Worm (Caenorhabditis elegans) whole organism, L1 larva: ENCODE data around the gene nhr-17.

Experiments
- C16A3.4 ChIP-seq: fragments of 150-350 bp; optimal IDR thresholded peaks from 2 replicates; lab custom pipeline; 2014; ENCODE audit warnings: missing biosample characterization, missing genetic modification characterization
- C34B4.2 ChIP-seq: sonication (generic microtip); optimal IDR thresholded peaks from 2 replicates; lab custom pipeline; 2017; ENCODE audit warnings: mild to moderate bottlenecking, missing genetic modification characterization, missing compliant biosample characterization
- Y116A8C.19 ChIP-seq: sonication (generic microtip); optimal IDR thresholded peaks from 2 replicates; lab custom pipeline; 2016; ENCODE audit warnings: missing compliant biosample characterization, missing genetic modification characterization, borderline replicate concordance
- aha-1 ChIP-seq: fragments of 150-350 bp; optimal IDR thresholded peaks from 2 replicates; lab custom pipeline; 2014; ENCODE audit warnings: missing biosample characterization, missing genetic modification characterization
- alr-1 ChIP-seq: fragments of 200-800 bp; sonication (Bioruptor generic); optimal IDR thresholded peaks from 2 replicates; lab custom pipeline; 2018; ENCODE audit warnings: borderline replicate concordance, mild to moderate bottlenecking, missing genetic modification characterization, missing compliant biosample characterization
- blmp-1 ChIP-seq: fragments of 150-350 bp; optimal IDR thresholded peaks from 2 replicates; lab custom pipeline; 2014; ENCODE audit warnings: missing biosample characterization, missing genetic modification characterization
- ceh-82 ChIP-seq, 3 experiments: fragments of 150-350 bp in 1 of 3; sonication (generic microtip) in 2 of 3; optimal IDR thresholded peaks; 2 replicates each; lab custom pipeline; 2014 to 2017; ENCODE audit warnings: missing biosample characterization in 3 of 3, missing genetic modification characterization in 3 of 3
- ceh-88 ChIP-seq: fragments of 200-800 bp; sonication (Bioruptor generic); IDR thresholded peaks from 2 replicates; pipeline ENCODE4 v1.3.6; 2022; ENCODE audit warnings: missing genetic modification characterization, missing compliant biosample characterization
- ces-1 ChIP-seq: fragments of 150-350 bp; optimal IDR thresholded peaks from 2 replicates; lab custom pipeline; 2014; ENCODE audit warnings: missing biosample characterization, missing genetic modification reagents, missing genetic modification characterization
- dsc-1 ChIP-seq: sonication (generic microtip); optimal IDR thresholded peaks from 2 replicates; lab custom pipeline; 2016; ENCODE audit warnings: mild to moderate bottlenecking, missing genetic modification characterization, missing compliant biosample characterization
- efl-3 ChIP-seq: fragments of 200-800 bp; sonication (Bioruptor generic); optimal IDR thresholded peaks from 2 replicates; lab custom pipeline; 2018; ENCODE audit warnings: mild to moderate bottlenecking, missing genetic modification characterization, missing compliant biosample characterization
- elt-2 ChIP-seq: sonication (generic microtip); optimal IDR thresholded peaks from 2 replicates; lab custom pipeline; 2016; ENCODE audit warnings: missing genetic modification characterization, mild to moderate bottlenecking, inconsistent platforms, missing compliant biosample characterization, missing genetic modification reagents
- elt-3 ChIP-seq, 6 experiments: fragments of 150-350 bp in 1 of 6; sonication (generic microtip); optimal IDR thresholded peaks; 2 replicates each; lab custom pipeline; 2017 to 2018; ENCODE audit warnings: missing biosample characterization in 6 of 6, missing genetic modification characterization in 6 of 6, inconsistent platforms in 1 of 6
- fkh-10 ChIP-seq: sonication (generic microtip); optimal IDR thresholded peaks from 2 replicates; lab custom pipeline; 2017; ENCODE audit warnings: missing biosample characterization, missing genetic modification reagents, missing genetic modification characterization
- fkh-8 ChIP-seq: sonication (generic microtip); optimal IDR thresholded peaks from 2 replicates; lab custom pipeline; 2016; ENCODE audit warnings: mild to moderate bottlenecking, missing genetic modification characterization, missing compliant biosample characterization
- fos-1 ChIP-seq: fragments of 150-350 bp; optimal IDR thresholded peaks from 2 replicates; lab custom pipeline; 2014; ENCODE audit warnings: missing biosample characterization, missing genetic modification characterization
- grh-1 ChIP-seq: fragments of 200-800 bp; sonication (Bioruptor generic); IDR thresholded peaks from 2 replicates; pipeline ENCODE4 v1.3.6; 2022; ENCODE audit warnings: missing genetic modification reagents, missing genetic modification characterization, missing compliant biosample characterization
- hlh-4 ChIP-seq: sonication (generic microtip); optimal IDR thresholded peaks from 2 replicates; lab custom pipeline; 2016; ENCODE audit warnings: mild to moderate bottlenecking, missing genetic modification characterization, missing compliant biosample characterization
- irx-1 ChIP-seq: sonication (generic microtip); optimal IDR thresholded peaks from 2 replicates; lab custom pipeline; 2016; ENCODE audit warnings: missing genetic modification characterization, missing compliant biosample characterization
- jun-1 ChIP-seq: fragments of 150-350 bp; optimal IDR thresholded peaks from 2 replicates; lab custom pipeline; 2014; ENCODE audit warnings: missing biosample characterization, missing genetic modification reagents, missing genetic modification characterization
- lin-13 ChIP-seq: fragments of 150-350 bp; optimal IDR thresholded peaks from 2 replicates; lab custom pipeline; 2014; ENCODE audit warnings: missing biosample characterization, missing genetic modification reagents, missing genetic modification characterization
- lin-14 ChIP-seq: fragments of 200-800 bp; sonication (Bioruptor generic); optimal IDR thresholded peaks from 2 replicates; lab custom pipeline; 2018; ENCODE audit warnings: mild to moderate bottlenecking, missing genetic modification characterization, moderate library complexity, missing compliant biosample characterization
- lin-15B ChIP-seq: fragments of 150-350 bp; sonication (generic microtip); optimal IDR thresholded peaks from 3 replicates; lab custom pipeline; 2014; ENCODE audit warnings: missing biosample characterization, missing genetic modification characterization
- lin-35 ChIP-seq, 2 experiments: fragments of 150-350 bp; optimal IDR thresholded peaks; 2 replicates each; lab custom pipeline; 2014; ENCODE audit warnings: missing biosample characterization in 2 of 2, missing genetic modification characterization in 2 of 2, missing genetic modification reagents in 2 of 2
- lin-39 ChIP-seq: fragments of 150-350 bp; optimal IDR thresholded peaks from 2 replicates; lab custom pipeline; 2014; ENCODE audit warnings: missing biosample characterization, missing genetic modification reagents, missing genetic modification characterization
- mep-1 ChIP-seq: fragments of 150-350 bp; optimal IDR thresholded peaks from 2 replicates; lab custom pipeline; 2014; ENCODE audit warnings: missing biosample characterization, missing genetic modification characterization
- nhr-12 ChIP-seq: sonication (generic microtip); optimal IDR thresholded peaks from 2 replicates; lab custom pipeline; 2017; ENCODE audit warnings: missing biosample characterization, missing genetic modification characterization
- nhr-237 ChIP-seq: fragments of 150-350 bp; optimal IDR thresholded peaks from 2 replicates; lab custom pipeline; 2014; ENCODE audit warnings: missing biosample characterization, missing genetic modification characterization
- nhr-47 ChIP-seq: sonication (generic microtip); optimal IDR thresholded peaks from 2 replicates; lab custom pipeline; 2016; ENCODE audit warnings: mild to moderate bottlenecking, missing genetic modification characterization, moderate library complexity, missing compliant biosample characterization
- nhr-76 ChIP-seq: sonication (generic microtip); optimal IDR thresholded peaks from 2 replicates; lab custom pipeline; 2017; ENCODE audit warnings: missing biosample characterization, missing genetic modification characterization
- nhr-77 ChIP-seq: fragments of 150-350 bp; optimal IDR thresholded peaks from 2 replicates; lab custom pipeline; 2014; ENCODE audit warnings: missing biosample characterization, missing genetic modification characterization
- nhr-84 ChIP-seq: sonication (generic microtip); optimal IDR thresholded peaks from 2 replicates; lab custom pipeline; 2017; ENCODE audit warnings: missing biosample characterization, missing genetic modification characterization
- nhr-85 ChIP-seq: sonication (generic microtip); peaks from one replicate; lab custom pipeline; 2016; ENCODE audit warnings: missing genetic modification characterization, inconsistent platforms, missing compliant biosample characterization
- pax-3 ChIP-seq: fragments of 200-800 bp; sonication (Bioruptor generic); optimal IDR thresholded peaks from 2 replicates; lab custom pipeline; 2018; ENCODE audit warnings: mild to moderate bottlenecking, missing genetic modification characterization, moderate library complexity, missing compliant biosample characterization
- pqm-1 ChIP-seq: sonication (generic microtip); optimal IDR thresholded peaks from 3 replicates; lab custom pipeline; 2017; ENCODE audit warnings: missing biosample characterization, missing genetic modification characterization
- rnt-1 ChIP-seq: sonication (generic microtip); optimal IDR thresholded peaks from 2 replicates; lab custom pipeline; 2016; ENCODE audit warnings: mild to moderate bottlenecking, missing genetic modification characterization, moderate library complexity, missing compliant biosample characterization
- snu-23 ChIP-seq: sonication (generic microtip); optimal IDR thresholded peaks from 2 replicates; lab custom pipeline; 2016; ENCODE audit warnings: missing genetic modification characterization, missing compliant biosample characterization
- sox-4 ChIP-seq: sonication (generic microtip); optimal IDR thresholded peaks from 2 replicates; lab custom pipeline; 2016; ENCODE audit warnings: missing genetic modification characterization, missing compliant biosample characterization
- sptf-1 ChIP-seq: fragments of 150-350 bp; optimal IDR thresholded peaks from 2 replicates; lab custom pipeline; 2014; ENCODE audit warnings: missing biosample characterization, missing genetic modification characterization
- swsn-7 ChIP-seq: sonication (generic microtip); optimal IDR thresholded peaks from 2 replicates; lab custom pipeline; 2016; ENCODE audit warnings: missing genetic modification characterization, missing compliant biosample characterization
- tbx-2 ChIP-seq: sonication (generic microtip); optimal IDR thresholded peaks from 2 replicates; lab custom pipeline; 2016; ENCODE audit warnings: missing genetic modification characterization, missing compliant biosample characterization
- unc-86 ChIP-seq: sonication (generic microtip); optimal IDR thresholded peaks from 2 replicates; lab custom pipeline; 2016; ENCODE audit warnings: missing genetic modification characterization, missing compliant biosample characterization
- unc-98 ChIP-seq: fragments of 200-800 bp; sonication (Bioruptor generic); IDR thresholded peaks from 2 replicates; pipeline ENCODE4 v1.3.6; 2022; ENCODE audit warnings: missing genetic modification characterization, missing compliant biosample characterization
- zag-1 ChIP-seq: fragments of 150-350 bp; optimal IDR thresholded peaks from 2 replicates; lab custom pipeline; 2014; ENCODE audit warnings: missing biosample characterization, missing genetic modification characterization
- ztf-11 ChIP-seq, 2 experiments: sonication (generic microtip); optimal IDR thresholded peaks; 2 replicates each; lab custom pipeline; 2016 to 2017; ENCODE audit warnings: missing genetic modification characterization in 2 of 2, missing biosample characterization in 1 of 2, missing compliant biosample characterization in 1 of 2

nhr-17 gene

ce11 chrX:12627797-12628196 lies 39.9 kb downstream of the nhr-17 start (continued):
- TF ChIP-seq ceh-88 (GFP tag; lab: Robert Waterston, UW) (no peak), lin-14 (GFP tag; lab: Kevin White, UChicago) (peak; percentile 56), blmp-1 (tag; lab: Kevin White, UChicago) (peak; percentile 70), elt-3 (tag; optimal IDR thresholded peaks at IDR 0.05; lab: Kevin White, UChicago) (peak in 5 of 6 experiments; percentile 22 to 88 (median 32)), sptf-1 (tag; lab: Kevin White, UChicago) (no peak), ceh-82 (tag; optimal IDR thresholded peaks at IDR 0.05; lab: Kevin White, UChicago) (no peak), nhr-84 (no peak), irx-1 (tag; lab: Kevin White, UChicago) (no peak), alr-1 (tag; lab: Kevin White, UChicago) (no peak), ces-1 (GFP tag; lab: Kevin White, UChicago) (no peak), mep-1 (tag; lab: Kevin White, UChicago) (no peak), nhr-85 (tag; lab: Kevin White, UChicago) (peak; percentile 71)
- TF ChIP-seq, all 84 proteins: peak for 17

ce11 chrX:12620310-12620709 lies 47.3 kb downstream of the nhr-17 start:
- TF ChIP-seq irx-1 (tag; lab: Kevin White, UChicago) (no peak), lin-35 (GFP tag; optimal IDR thresholded peaks at IDR 0.05; lab: Kevin White, UChicago) (no peak), ceh-88 (GFP tag; lab: Robert Waterston, UW) (no peak), swsn-7 (no peak), grh-1 (GFP tag; lab: Robert Waterston, UW) (no peak), fos-1 (tag; lab: Kevin White, UChicago) (no peak), fkh-10 (GFP tag; lab: Kevin White, UChicago) (no peak), nhr-237 (tag; lab: Kevin White, UChicago) (no peak), pax-3 (tag; lab: Kevin White, UChicago) (no peak), nhr-12 (tag; lab: Kevin White, UChicago) (no peak), blmp-1 (tag; lab: Kevin White, UChicago) (no peak), sox-4 (tag; lab: Kevin White, UChicago) (no peak), C34B4.2 (tag; lab: Kevin White, UChicago) (no peak), unc-98 (GFP tag; lab: Robert Waterston, UW) (no peak), nhr-76 (no peak), snu-23 (GFP tag; lab: Kevin White, UChicago) (no peak), lin-13 (GFP tag; lab: Kevin White, UChicago) (no peak), jun-1 (no peak), nhr-77 (tag; lab: Kevin White, UChicago) (no peak), nhr-84 (no peak)

ce11 chrX:12619165-12619564 lies 48.5 kb downstream of the nhr-17 start, which contains the start of gene R09A8.2:
TSS of gene R09A8.2 (plus strand) at chrX:12619465.
- TF ChIP-seq nhr-47 (tag; lab: Kevin White, UChicago) (no peak), pax-3 (tag; lab: Kevin White, UChicago) (no peak), ztf-11 (tag; optimal IDR thresholded peaks at IDR 0.05; lab: Kevin White, UChicago) (no peak), jun-1 (no peak), hlh-4 (tag; lab: Kevin White, UChicago) (no peak), mep-1 (tag; lab: Kevin White, UChicago) (no peak), C16A3.4 (tag; lab: Kevin White, UChicago) (no peak), tbx-2 (no peak), irx-1 (tag; lab: Kevin White, UChicago) (no peak), nhr-85 (tag; lab: Kevin White, UChicago) (no peak), pqm-1 (tag; lab: Kevin White, UChicago) (no peak), zag-1 (tag; lab: Kevin White, UChicago) (no peak)

ce11 chrX:12618447-12618846 lies 49.2 kb downstream of the nhr-17 start:
- TF ChIP-seq lin-15B (no peak), elt-2 (tag; lab: Kevin White, UChicago) (no peak), unc-86 (tag; lab: Kevin White, UChicago) (no peak), aha-1 (tag; lab: Kevin White, UChicago) (no peak), efl-3 (GFP tag; lab: Kevin White, UChicago) (no peak), fkh-8 (no peak), nhr-84 (no peak), snu-23 (GFP tag; lab: Kevin White, UChicago) (no peak), dsc-1 (tag; lab: Kevin White, UChicago) (no peak), lin-13 (GFP tag; lab: Kevin White, UChicago) (no peak), lin-39 (tag; lab: Kevin White, UChicago) (no peak), Y116A8C.19 (no peak), alr-1 (tag; lab: Kevin White, UChicago) (no peak), rnt-1 (tag; lab: Kevin White, UChicago) (no peak)
- TF ChIP-seq, all 84 proteins: peak for 0
